Fruit fly (Drosophila melanogaster) whole organism, prepupa: ENCODE measurements around the gene CG33258.

Experiments
- CG11294 ChIP-seq: fragments of 200-800 bp; sonication (Bioruptor generic); IDR thresholded peaks from 2 replicates; pipeline ENCODE4 v1.3.6; 2022; ENCODE audit warnings: missing biosample characterization, missing genetic modification characterization
- CG11762 ChIP-seq: fragments of 200-800 bp; sonication (Bioruptor generic); optimal IDR thresholded peaks from 3 replicates; lab custom pipeline; 2016; ENCODE audit warnings: missing biosample characterization, missing genetic modification characterization; ENCODE audit not compliant: insufficient read depth
- CG11902 ChIP-seq: fragments of 200-800 bp; sonication (Bioruptor generic); optimal IDR thresholded peaks from 3 replicates; lab custom pipeline; 2016; ENCODE audit warnings: missing biosample characterization, missing genetic modification characterization
- CG15336 ChIP-seq: fragments of 200-800 bp; sonication (Bioruptor generic); IDR thresholded peaks from 2 replicates; pipeline ENCODE4 v1.3.6; 2022; ENCODE audit warnings: missing biosample characterization, missing genetic modification characterization
- CG1621 ChIP-seq: fragments of 200-800 bp; sonication (Bioruptor generic); optimal IDR thresholded peaks from 3 replicates; lab custom pipeline; 2018; ENCODE audit warnings: missing biosample characterization, mild to moderate bottlenecking, missing genetic modification characterization
- CG16779 ChIP-seq: fragments of 200-800 bp; sonication (Bioruptor generic); optimal IDR thresholded peaks from 3 replicates; lab custom pipeline; 2017; ENCODE audit warnings: missing biosample characterization, mild to moderate bottlenecking, missing genetic modification characterization
- CG3032 ChIP-seq: fragments of 200-800 bp; optimal IDR thresholded peaks from 2 replicates; lab custom pipeline; 2019; ENCODE audit warnings: missing biosample characterization, mild to moderate bottlenecking, missing genetic modification characterization, moderate library complexity
- CG31627 ChIP-seq: fragments of 200-800 bp; sonication (Bioruptor generic); optimal IDR thresholded peaks from 3 replicates; lab custom pipeline; 2016; ENCODE audit warnings: missing biosample characterization, missing genetic modification characterization
- CG34406 ChIP-seq: fragments of 200-800 bp; sonication (Bioruptor generic); optimal IDR thresholded peaks from 3 replicates; lab custom pipeline; 2016; ENCODE audit warnings: missing biosample characterization, missing genetic modification characterization
- CG3919 ChIP-seq: fragments of 200-800 bp; sonication (Bioruptor generic); optimal IDR thresholded peaks from 3 replicates; lab custom pipeline; 2016; ENCODE audit warnings: missing biosample characterization, missing genetic modification characterization
- CG6163 ChIP-seq: fragments of 200-800 bp; sonication (Bioruptor generic); IDR thresholded peaks from 3 replicates; pipeline ENCODE4 v1.3.6; 2022; ENCODE audit warnings: missing biosample characterization, missing genetic modification characterization
- CG6792 ChIP-seq: fragments of 200-800 bp; sonication (Bioruptor generic); optimal IDR thresholded peaks from 3 replicates; lab custom pipeline; 2016; ENCODE audit warnings: missing biosample characterization, missing genetic modification characterization
- CG6854 ChIP-seq: fragments of 200-800 bp; sonication (Bioruptor generic); optimal IDR thresholded peaks from 2 replicates; lab custom pipeline; 2017; ENCODE audit warnings: missing biosample characterization, mild to moderate bottlenecking, missing genetic modification characterization
- CG7368 ChIP-seq: fragments of 200-800 bp; sonication (Bioruptor generic); optimal IDR thresholded peaks from 3 replicates; lab custom pipeline; 2016; ENCODE audit warnings: missing biosample characterization, missing genetic modification characterization
- CG8119 ChIP-seq: fragments of 200-800 bp; sonication (Bioruptor generic); IDR thresholded peaks from 3 replicates; pipeline ENCODE4 v1.3.6; 2022; ENCODE audit warnings: missing biosample characterization, missing genetic modification characterization
- CG8319 ChIP-seq: fragments of 200-800 bp; sonication (Bioruptor generic); optimal IDR thresholded peaks from 3 replicates; lab custom pipeline; 2016; ENCODE audit warnings: missing biosample characterization, missing genetic modification characterization
- CG8632 ChIP-seq: fragments of 200-800 bp; sonication (Bioruptor generic); optimal IDR thresholded peaks from 3 replicates; lab custom pipeline; 2016; ENCODE audit warnings: missing biosample characterization, missing genetic modification characterization
- CG9139 ChIP-seq: fragments of 200-800 bp; sonication (Bioruptor generic); optimal IDR thresholded peaks from 3 replicates; lab custom pipeline; 2017; ENCODE audit warnings: missing biosample characterization, mild to moderate bottlenecking, missing genetic modification characterization
- Eip75B ChIP-seq: fragments of 200-800 bp; sonication (Bioruptor generic); optimal IDR thresholded peaks from 3 replicates; lab custom pipeline; 2016; ENCODE audit warnings: missing biosample characterization, missing genetic modification characterization
- Eip78C ChIP-seq: fragments of 200-800 bp; sonication (Bioruptor generic); peaks from one replicate; lab custom pipeline; 2016; ENCODE audit warnings: missing biosample characterization, missing genetic modification characterization
- Eip93F ChIP-seq: fragments of 200-800 bp; sonication (Bioruptor generic); optimal IDR thresholded peaks from 2 replicates; lab custom pipeline; 2016; ENCODE audit warnings: missing biosample characterization, mild to moderate bottlenecking, missing genetic modification characterization
- Ets21C ChIP-seq: fragments of 200-800 bp; sonication (Bioruptor generic); optimal IDR thresholded peaks from 3 replicates; lab custom pipeline; 2016; ENCODE audit warnings: missing biosample characterization, missing genetic modification characterization
- Ets96B ChIP-seq: fragments of 200-800 bp; optimal IDR thresholded peaks from 2 replicates; lab custom pipeline; 2019; ENCODE audit warnings: missing biosample characterization, mild to moderate bottlenecking, missing genetic modification characterization, moderate library complexity
- Hr38 ChIP-seq: sonication (Bioruptor generic); optimal IDR thresholded peaks from 2 replicates; lab custom pipeline; 2016; ENCODE audit warnings: missing biosample characterization, missing genetic modification characterization
- Hr39 ChIP-seq: fragments of 200-800 bp; sonication (Bioruptor generic); optimal IDR thresholded peaks from 2 replicates; lab custom pipeline; 2016; ENCODE audit warnings: missing biosample characterization, missing genetic modification characterization
- Hr4 ChIP-seq: fragments of 200-800 bp; sonication (Bioruptor generic); optimal IDR thresholded peaks from 3 replicates; lab custom pipeline; 2016; ENCODE audit warnings: missing biosample characterization, missing genetic modification characterization
- Met ChIP-seq: fragments of 200-800 bp; sonication (Bioruptor generic); optimal IDR thresholded peaks from 3 replicates; lab custom pipeline; 2016; ENCODE audit warnings: missing biosample characterization, missing genetic modification characterization
- Smox ChIP-seq: fragments of 200-800 bp; sonication (Bioruptor generic); optimal IDR thresholded peaks from 3 replicates; lab custom pipeline; 2016; ENCODE audit warnings: missing biosample characterization, missing genetic modification characterization
- Sox102F ChIP-seq: fragments of 200-800 bp; sonication (Bioruptor generic); optimal IDR thresholded peaks from 2 replicates; lab custom pipeline; 2016; ENCODE audit warnings: missing biosample characterization, mild to moderate bottlenecking, missing genetic modification characterization
- Sox14 ChIP-seq: fragments of 200-800 bp; sonication (Bioruptor generic); optimal IDR thresholded peaks from 3 replicates; lab custom pipeline; 2016; ENCODE audit warnings: missing biosample characterization, missing genetic modification characterization
- achi ChIP-seq: fragments of 200-800 bp; sonication (Bioruptor generic); optimal IDR thresholded peaks from 3 replicates; lab custom pipeline; 2016; ENCODE audit warnings: missing biosample characterization, missing genetic modification characterization
- acj6 ChIP-seq: fragments of 200-800 bp; sonication (Bioruptor generic); optimal IDR thresholded peaks from 3 replicates; lab custom pipeline; 2016; ENCODE audit warnings: missing biosample characterization, missing genetic modification characterization
- cyc ChIP-seq: fragments of 200-800 bp; sonication (Bioruptor generic); optimal IDR thresholded peaks from 3 replicates; lab custom pipeline; 2016; ENCODE audit warnings: missing biosample characterization, missing genetic modification characterization
- dac ChIP-seq: fragments of 200-800 bp; sonication (Bioruptor generic); optimal IDR thresholded peaks from 2 replicates; lab custom pipeline; 2017; ENCODE audit warnings: missing biosample characterization, mild to moderate bottlenecking, missing genetic modification characterization
- dsx ChIP-seq: fragments of 200-800 bp; optimal IDR thresholded peaks from 3 replicates; lab custom pipeline; 2019; ENCODE audit warnings: missing biosample characterization, mild to moderate bottlenecking, missing genetic modification characterization, moderate library complexity; ENCODE audit not compliant: poor library complexity, severe bottlenecking
- eg ChIP-seq: fragments of 200-800 bp; sonication (Bioruptor generic); IDR thresholded peaks from 3 replicates; pipeline ENCODE4 v1.3.6; 2022; ENCODE audit warnings: missing biosample characterization, missing genetic modification characterization
- fd85E ChIP-seq: fragments of 200-800 bp; sonication (Bioruptor generic); optimal IDR thresholded peaks from 3 replicates; lab custom pipeline; 2016; ENCODE audit warnings: missing biosample characterization, missing genetic modification characterization
- fkh ChIP-seq: fragments of 200-800 bp; sonication (Bioruptor generic); optimal IDR thresholded peaks from 3 replicates; lab custom pipeline; 2017; ENCODE audit warnings: missing biosample characterization, mild to moderate bottlenecking, missing genetic modification characterization, moderate library complexity
- lz ChIP-seq: fragments of 200-800 bp; sonication (Bioruptor generic); optimal IDR thresholded peaks from 3 replicates; lab custom pipeline; 2016; ENCODE audit warnings: missing biosample characterization, missing genetic modification characterization
- net ChIP-seq: fragments of 200-800 bp; sonication (Bioruptor generic); optimal IDR thresholded peaks from 3 replicates; lab custom pipeline; 2016; ENCODE audit warnings: missing biosample characterization, missing genetic modification characterization
- pdm3 ChIP-seq: fragments of 200-800 bp; sonication (Bioruptor generic); optimal IDR thresholded peaks from 3 replicates; lab custom pipeline; 2016; ENCODE audit warnings: missing biosample characterization, missing genetic modification characterization
- spab ChIP-seq: fragments of 200-800 bp; sonication (Bioruptor generic); optimal IDR thresholded peaks from 2 replicates; lab custom pipeline; 2017; ENCODE audit warnings: missing biosample characterization, mild to moderate bottlenecking, missing genetic modification characterization, missing genetic modification reagents
- ss ChIP-seq, 2 experiments: fragments of 200-800 bp; sonication (Bioruptor generic); optimal IDR thresholded peaks; 2 replicates in 1 of 2; 3 replicates in 1 of 2; lab custom pipeline; 2017 to 2018; ENCODE audit warnings: mild to moderate bottlenecking in 2 of 2, missing biosample characterization in 2 of 2, missing genetic modification characterization in 2 of 2, moderate library complexity in 1 of 2
- svp ChIP-seq: fragments of 200-800 bp; sonication (Bioruptor generic); peaks from one replicate; lab custom pipeline; 2016; ENCODE audit warnings: missing biosample characterization, missing genetic modification characterization
- topi ChIP-seq: fragments of 200-800 bp; sonication (Bioruptor generic); optimal IDR thresholded peaks from 3 replicates; lab custom pipeline; 2016; ENCODE audit warnings: missing biosample characterization, missing genetic modification characterization
- vri ChIP-seq: fragments of 200-800 bp; sonication (Bioruptor generic); optimal IDR thresholded peaks from 3 replicates; lab custom pipeline; 2016; ENCODE audit warnings: missing biosample characterization, mild to moderate bottlenecking, missing genetic modification characterization

The CG33258 gene

DNA sequence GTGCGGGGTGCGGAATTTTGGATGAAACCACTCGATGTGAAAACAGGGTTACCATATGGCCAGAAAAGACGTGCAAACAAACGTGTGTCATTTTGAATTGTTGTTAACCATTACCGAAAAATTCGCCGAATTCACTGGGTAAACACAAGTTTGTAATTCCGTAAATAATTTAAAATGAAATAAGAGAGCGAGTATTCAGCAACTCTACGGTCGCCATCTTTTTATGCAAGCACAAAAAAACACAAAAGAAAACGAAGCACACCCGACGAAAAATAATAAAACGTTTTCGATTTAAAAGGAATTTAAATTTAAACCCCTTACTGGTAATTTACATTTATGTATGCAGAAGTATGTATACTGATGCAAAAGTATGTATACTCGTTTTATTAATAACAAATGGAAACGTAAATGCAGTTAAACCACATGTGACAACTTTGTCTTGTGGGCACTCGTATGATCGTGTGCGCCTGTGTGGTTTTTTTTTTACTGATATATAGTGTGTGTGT lies 36.5 kb upstream of the CG33258 start (continued):
- peak; percentile 83 to 85 for TF ChIP-seq ss (GFP tag; optimal IDR thresholded peaks at IDR 0.05; lab: Kevin White, UChicago)
- TF ChIP-seq CG1621 (tag; lab: Kevin White, UChicago) = peak; percentile 93
- peak; percentile 96 for TF ChIP-seq Met (GFP tag; lab: Kevin White, UChicago)
- TF ChIP-seq CG8119 = peak; percentile 98
- peak; percentile 95 for TF ChIP-seq CG3919 (GFP tag; lab: Kevin White, UChicago)
- peak; percentile 93 for TF ChIP-seq CG16779 (tag; lab: Kevin White, UChicago)
- TF ChIP-seq CG3032 (tag; lab: Kevin White, UChicago) = peak; percentile 93
- peak; percentile 87 for TF ChIP-seq spab (GFP tag; lab: Kevin White, UChicago)
- peak; percentile 89 for TF ChIP-seq CG11294
- peak; percentile 94 for TF ChIP-seq Smox (GFP tag; lab: Kevin White, UChicago)
- peak; percentile 96 for TF ChIP-seq eg (GFP tag; lab: Robert Waterston, UW)
- peak; percentile 94 for TF ChIP-seq achi
- peak; percentile 94 for TF ChIP-seq CG11762 (GFP tag; lab: Kevin White, UChicago)
- TF ChIP-seq dac (GFP tag; lab: Kevin White, UChicago) = peak; percentile 64
- peak; percentile 92 for TF ChIP-seq Ets96B
- TF ChIP-seq net = peak; percentile 95
- peak; percentile 70 for TF ChIP-seq Hr38 (GFP tag; lab: Kevin White, UChicago)
- TF ChIP-seq, all 60 proteins: peak for 59

- TF ChIP-seq topi (GFP tag; lab: Kevin White, UChicago) = peak; percentile 34
- TF ChIP-seq pdm3 (GFP tag; lab: Kevin White, UChicago) = no peak
- TF ChIP-seq svp (GFP tag; lab: Kevin White, UChicago) = peak; percentile 67
- TF ChIP-seq lz (GFP tag; lab: Kevin White, UChicago) = no peak
- TF ChIP-seq CG11294 = no peak
- TF ChIP-seq Hr39 (GFP tag; lab: Kevin White, UChicago) = no peak
- no peak for TF ChIP-seq acj6
- peak; percentile 63; the same call in 1 of the 3 replicates for TF ChIP-seq eg (GFP tag; lab: Robert Waterston, UW)
- no peak for TF ChIP-seq spab (GFP tag; lab: Kevin White, UChicago)
- no peak for TF ChIP-seq CG11902 (GFP tag; lab: Kevin White, UChicago)
- TF ChIP-seq vri (GFP tag; lab: Kevin White, UChicago) = peak; percentile 58
- TF ChIP-seq Ets21C (GFP tag; lab: Kevin White, UChicago) = no peak
- TF ChIP-seq Met (GFP tag; lab: Kevin White, UChicago) = peak; percentile 48
- TF ChIP-seq CG16779 (tag; lab: Kevin White, UChicago) = no peak
- TF ChIP-seq CG7368 = no peak
- no peak for TF ChIP-seq CG3032 (tag; lab: Kevin White, UChicago)
- TF ChIP-seq CG34406 = no peak
- peak; percentile 32 for TF ChIP-seq Sox102F (GFP tag; lab: Kevin White, UChicago)
- TF ChIP-seq CG11762 (GFP tag; lab: Kevin White, UChicago) = no peak
- peak; percentile 49 for TF ChIP-seq CG6854
- TF ChIP-seq fkh = peak; percentile 93
- TF ChIP-seq Eip75B (GFP tag; lab: Kevin White, UChicago) = no peak
- peak; percentile 47; the same call in 1 of the 2 replicates for TF ChIP-seq CG15336
- TF ChIP-seq dsx = peak; percentile 73
- peak; percentile 34 for TF ChIP-seq CG3919 (GFP tag; lab: Kevin White, UChicago)
- TF ChIP-seq Eip78C (GFP tag; lab: Kevin White, UChicago) = peak; percentile 57
- no peak for TF ChIP-seq CG8632
- peak; percentile 35 for TF ChIP-seq fd85E
- TF ChIP-seq CG8319 (GFP tag; lab: Kevin White, UChicago) = peak; percentile 23
- no peak for TF ChIP-seq CG6792
- peak; percentile 70 for TF ChIP-seq CG9139
- TF ChIP-seq Eip93F (GFP tag; lab: Kevin White, UChicago) = peak; percentile 32
- TF ChIP-seq Smox (GFP tag; lab: Kevin White, UChicago) = no peak
- TF ChIP-seq Hr4 (GFP tag; lab: Kevin White, UChicago) = no peak
- TF ChIP-seq cyc (GFP tag; lab: Kevin White, UChicago) = no peak
- peak in 1 of 2 experiments; percentile 45 for TF ChIP-seq ss (GFP tag; optimal IDR thresholded peaks at IDR 0.05; lab: Kevin White, UChicago)
- peak; percentile 24 for TF ChIP-seq net
- TF ChIP-seq CG1621 (tag; lab: Kevin White, UChicago) = peak; percentile 30
- TF ChIP-seq Sox14 (GFP tag; lab: Kevin White, UChicago) = peak; percentile 13
- TF ChIP-seq CG31627 (GFP tag; lab: Kevin White, UChicago) = no peak
- TF ChIP-seq CG6163 (GFP tag; lab: Robert Waterston, UW) = peak; percentile 60; the same call in 2 of the 3 replicates
Observed at dm6 chr3L:16046387-16047066, 35.8 kb upstream of the CG33258 start.
